Fruit fly (Drosophila melanogaster): ENCODE measurements around the gene CG44325.

Gene CG44325

DNA sequence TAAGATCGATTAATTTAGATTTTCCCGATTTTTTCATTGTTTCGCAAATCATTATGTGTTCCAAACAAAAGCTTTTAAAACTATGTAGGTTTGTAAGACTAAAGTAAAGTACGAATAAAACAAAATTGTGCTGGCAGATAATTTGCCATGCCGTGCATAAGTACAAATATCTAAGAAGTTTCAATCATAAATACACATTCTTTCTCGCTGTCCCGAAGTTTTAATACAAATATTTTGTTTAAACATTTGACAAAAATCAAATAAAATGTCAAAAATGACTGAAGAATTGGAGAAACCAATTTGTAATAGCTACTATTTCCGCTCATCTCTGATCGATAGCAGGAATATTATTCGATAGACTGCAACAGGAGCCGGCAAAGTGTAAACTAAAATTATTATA, 4.3 kb upstream of the CG44325 start, which contains the start of gene APC4 (continued):
- TF ChIP-seq CG8478 (optimal IDR thresholded peaks at IDR 0.05) (no peak), Sry-δ (GFP tag; optimal IDR thresholded peaks at IDR 0.05) (peak; percentile 60), bab2 (GFP tag; optimal IDR thresholded peaks at IDR 0.05) (peak; percentile 25), CG17359 (tag; optimal IDR thresholded peaks at IDR 0.05) (peak; percentile 25), CG9437 (GFP tag; optimal IDR thresholded peaks at IDR 0.05) (peak; percentile 25), Xrp1 (GFP tag; IDR thresholded peaks at IDR 0.05) (0 out of 2 replicates have a peak, but pooled peaks have one; percentile 26), Dek (tag; optimal IDR thresholded peaks at IDR 0.05) (peak; percentile 19), bcd (GFP tag; optimal IDR thresholded peaks at IDR 0.05) (no peak), Dref (GFP tag; IDR thresholded peaks at IDR 0.05) (peak; percentile 49), CG7556 (GFP tag; optimal IDR thresholded peaks at IDR 0.05) (peak; percentile 40), Hmr (GFP tag; optimal IDR thresholded peaks at IDR 0.05) (peak; percentile 17), CG2116 (GFP tag; optimal IDR thresholded peaks at IDR 0.05) (peak; percentile 43), Aef1 (GFP tag; IDR thresholded peaks at IDR 0.05) (no peak), CG7839 (tag; optimal IDR thresholded peaks at IDR 0.05) (peak; percentile 39), NfI (GFP tag; optimal IDR thresholded peaks at IDR 0.05) (no peak), CG15479 (GFP tag; optimal IDR thresholded peaks at IDR 0.05) (no peak), HLH3B (GFP tag; IDR thresholded peaks at IDR 0.05) (no peak), CG3281 (GFP tag; optimal IDR thresholded peaks at IDR 0.05) (peak; percentile 26), CG10565 (GFP tag; optimal IDR thresholded peaks at IDR 0.05) (no peak), CG2678 (tag; optimal IDR thresholded peaks at IDR 0.05) (peak; percentile 54), lilli (GFP tag; optimal IDR thresholded peaks at IDR 0.05) (peak; percentile 39), PHDP (tag; optimal IDR thresholded peaks at IDR 0.05) (peak; percentile 2), Myb (GFP tag; optimal IDR thresholded peaks at IDR 0.05) (peak; percentile 31), zen (tag; optimal IDR thresholded peaks at IDR 0.05) (peak; percentile 13), BEAF-32 (GFP tag; optimal IDR thresholded peaks at IDR 0.05) (peak; percentile 47), CrebB (tag; optimal IDR thresholded peaks at IDR 0.05) (no peak), D (optimal IDR thresholded peaks at IDR 0.05) (no peak), D (GFP tag; optimal IDR thresholded peaks at IDR 0.05) (no peak), phol (tag; optimal IDR thresholded peaks at IDR 0.05) (peak; percentile 60), Camta (GFP tag; optimal IDR thresholded peaks at IDR 0.05) (peak; percentile 30), psq (GFP tag; optimal IDR thresholded peaks at IDR 0.05) (no peak), pho (GFP tag; optimal IDR thresholded peaks at IDR 0.05) (peak; percentile 24), pum (GFP tag; optimal IDR thresholded peaks at IDR 0.05) (peak; percentile 11), Sry-β (GFP tag; optimal IDR thresholded peaks at IDR 0.05) (peak; percentile 94), pzg (GFP tag; optimal IDR thresholded peaks at IDR 0.05) (peak; percentile 12), CG2202 (tag; optimal IDR thresholded peaks at IDR 0.05) (no peak), Meics (GFP tag; optimal IDR thresholded peaks at IDR 0.05) (peak; percentile 32), unc-4 (GFP tag; IDR thresholded peaks at IDR 0.05; ENCODE audit: partially characterized antibody) (no peak), Hr51 (GFP tag; optimal IDR thresholded peaks at IDR 0.05) (peak in 1 of 2 experiments; percentile 41), grau (tag; optimal IDR thresholded peaks at IDR 0.05) (peak; percentile 48), CG12391 (tag; optimal IDR thresholded peaks at IDR 0.05) (peak; percentile 56), btn (GFP tag; optimal IDR thresholded peaks at IDR 0.05) (no peak), CG6854 (GFP tag; optimal IDR thresholded peaks at IDR 0.05) (no peak), CG9932 (GFP tag; IDR thresholded peaks at IDR 0.05) (peak; percentile 51), CG10147 (GFP tag; optimal IDR thresholded peaks at IDR 0.05) (no peak), dpn (GFP tag; optimal IDR thresholded peaks at IDR 0.05) (peak; percentile 14 to 20), CG14710 (tag; optimal IDR thresholded peaks at IDR 0.05) (peak; percentile 52), CG10366 (GFP tag; IDR thresholded peaks at IDR 0.05) (no peak), CG34376 (GFP tag; optimal IDR thresholded peaks at IDR 0.05) (peak; percentile 43), Atf-2 (GFP tag; optimal IDR thresholded peaks at IDR 0.05) (peak; percentile 9), CG17829 (tag; optimal IDR thresholded peaks at IDR 0.05) (peak; percentile 14)

All from whole organism, embryonic.